Comparison of ENCODE assay signal across 3 worm cellular contexts in genomic region chrV:8450690-8451089, ce11.
A peak's percentile ranks its signal among the peaks of the same experiment; 100 is the strongest.
TF ChIP-seq lines count a peak whose summit lies in the region.

No protein-coding gene starts in this region.

TF ChIP-seq in whole organism, L1 larva, 84 proteins besides CTCF, POLR2A, EP300 and RAD21:
- TF ChIP-seq lin-14 (GFP tag; optimal IDR thresholded peaks at IDR 0.05; lab: Kevin White, UChicago): peak; percentile 46
- no peak for TF ChIP-seq skn-1 (tag; optimal IDR thresholded peaks at IDR 0.05; lab: Kevin White, UChicago)

TF ChIP-seq in whole organism, L2 larva, 48 proteins besides CTCF, POLR2A, EP300 and RAD21:
- TF ChIP-seq nhr-23 (tag; optimal IDR thresholded peaks at IDR 0.05; lab: Kevin White, UChicago) (no peak), mab-5 (tag; optimal IDR thresholded peaks at IDR 0.05; lab: Kevin White, UChicago) (peak; percentile 57)
TF ChIP-seq in whole organism, L2 larva: peak in this region for 1.

TF ChIP-seq in whole organism, young adult, 124 proteins besides CTCF, POLR2A, EP300 and RAD21:
- TF ChIP-seq C17E4.6 (GFP tag; IDR thresholded peaks at IDR 0.05; lab: Robert Waterston, UW) (no peak), egl-44 (GFP tag; IDR thresholded peaks at IDR 0.05; lab: Robert Waterston, UW) (no peak), ztf-3 (GFP tag; optimal IDR thresholded peaks at IDR 0.05; lab: Kevin White, UChicago) (no peak), hmg-1.2 (GFP tag; IDR thresholded peaks at IDR 0.05; lab: Robert Waterston, UW) (peak; percentile 53; the same call in 1 of the 2 replicates)
